Fruit fly (Drosophila melanogaster): ENCODE results near the gene Syx7.

DNA sequence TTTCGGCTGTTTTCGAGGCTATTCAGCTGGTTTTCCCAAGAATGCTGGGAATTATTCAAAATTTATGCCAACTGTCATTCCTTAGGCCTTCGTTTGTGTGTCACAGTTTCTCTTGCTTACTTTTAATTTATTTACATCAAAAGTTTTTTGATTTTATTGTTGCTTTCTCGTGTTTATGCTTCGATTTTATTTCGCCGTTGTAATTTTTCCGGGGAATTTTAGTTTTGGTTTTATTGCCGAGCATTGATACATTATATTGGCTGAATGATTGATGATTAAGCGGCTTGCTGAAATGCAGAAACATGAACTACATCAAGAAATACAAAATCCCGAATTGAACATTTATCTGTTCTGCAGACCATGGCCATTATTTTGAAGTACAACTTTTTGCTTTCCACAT, 47.5 kb upstream of the Syx7 start:
- TF ChIP-seq net (GFP tag; optimal IDR thresholded peaks at IDR 0.05) = no peak
- no peak for TF ChIP-seq pdm3 (GFP tag; optimal IDR thresholded peaks at IDR 0.05)
- no peak for TF ChIP-seq CG16779 (tag; optimal IDR thresholded peaks at IDR 0.05)
- TF ChIP-seq CG6792 (GFP tag; optimal IDR thresholded peaks at IDR 0.05) = no peak
- TF ChIP-seq fd85E (GFP tag; optimal IDR thresholded peaks at IDR 0.05) = no peak
- TF ChIP-seq Hr38 (GFP tag; optimal IDR thresholded peaks at IDR 0.05) = no peak
- TF ChIP-seq vri (GFP tag; optimal IDR thresholded peaks at IDR 0.05) = no peak
- no peak for TF ChIP-seq Ets21C (GFP tag; optimal IDR thresholded peaks at IDR 0.05)
- no peak for TF ChIP-seq CG4318 (GFP tag; optimal IDR thresholded peaks at IDR 0.05)

Measured in whole organism, prepupa.